Worm (Caenorhabditis elegans) whole organism, L2 larva: ENCODE measurements around the gene T23E1.1.

Source experiments
- C34F6.9 ChIP-seq: fragments of 150-350 bp; optimal IDR thresholded peaks from 2 replicates; lab custom pipeline; 2014; ENCODE audit warnings: missing biosample characterization, missing genetic modification characterization
- F13H6.1 ChIP-seq: sonication (generic microtip); optimal IDR thresholded peaks from 2 replicates; lab custom pipeline; 2016; ENCODE audit warnings: missing genetic modification characterization, missing compliant biosample characterization
- R02D3.7 ChIP-seq: fragments of 150-350 bp; optimal IDR thresholded peaks from 2 replicates; lab custom pipeline; 2014; ENCODE audit warnings: missing biosample characterization, missing genetic modification characterization
- Y55F3AM.14 ChIP-seq: fragments of 200-800 bp; sonication (Bioruptor generic); optimal IDR thresholded peaks from 2 replicates; lab custom pipeline; 2018; ENCODE audit warnings: mild to moderate bottlenecking, missing genetic modification characterization, missing compliant biosample characterization
- ZK546.5 ChIP-seq: sonication (generic microtip); optimal IDR thresholded peaks from 2 replicates; lab custom pipeline; 2017; ENCODE audit warnings: missing biosample characterization, missing genetic modification characterization
- ama-1 ChIP-seq: fragments of 150-350 bp; optimal IDR thresholded peaks from 2 replicates; lab custom pipeline; 2018; ENCODE audit warnings: inconsistent platforms
- blmp-1 ChIP-seq: sonication (generic microtip); optimal IDR thresholded peaks from 2 replicates; lab custom pipeline; 2017; ENCODE audit warnings: missing genetic modification characterization, mild to moderate bottlenecking, missing compliant biosample characterization, antibody characterized with exemption, moderate library complexity; ENCODE audit not compliant: insufficient read depth
- ceh-16 ChIP-seq: fragments of 150-350 bp; optimal IDR thresholded peaks from 2 replicates; lab custom pipeline; 2014; ENCODE audit warnings: missing biosample characterization, missing genetic modification characterization
- ceh-82 ChIP-seq: fragments of 150-350 bp; optimal IDR thresholded peaks from 2 replicates; lab custom pipeline; 2014; ENCODE audit warnings: missing biosample characterization, missing genetic modification characterization
- crh-2 ChIP-seq: sonication (generic microtip); optimal IDR thresholded peaks from 2 replicates; lab custom pipeline; 2017; ENCODE audit warnings: missing biosample characterization, missing genetic modification characterization
- egl-27 ChIP-seq: sonication (generic microtip); optimal IDR thresholded peaks from 3 replicates; lab custom pipeline; 2017; ENCODE audit warnings: missing biosample characterization, missing genetic modification reagents, missing genetic modification characterization
- elt-1 ChIP-seq: fragments of 150-350 bp; optimal IDR thresholded peaks from 2 replicates; lab custom pipeline; 2014; ENCODE audit warnings: missing biosample characterization, missing genetic modification characterization
- elt-3 ChIP-seq: sonication (generic microtip); optimal IDR thresholded peaks from 2 replicates; lab custom pipeline; 2017; ENCODE audit warnings: missing biosample characterization, missing genetic modification characterization
- fos-1 ChIP-seq: fragments of 150-350 bp; optimal IDR thresholded peaks from 2 replicates; lab custom pipeline; 2014; ENCODE audit warnings: missing biosample characterization, missing genetic modification characterization
- lin-11 ChIP-seq: fragments of 150-350 bp; sonication (generic microtip); optimal IDR thresholded peaks from 2 replicates; lab custom pipeline; 2014; ENCODE audit warnings: missing biosample characterization, missing genetic modification characterization, inconsistent platforms, mixed read lengths
- lin-13 ChIP-seq: fragments of 150-350 bp; optimal IDR thresholded peaks from 2 replicates; lab custom pipeline; 2014; ENCODE audit warnings: missing biosample characterization, missing genetic modification reagents, missing genetic modification characterization
- lin-39 ChIP-seq: fragments of 150-350 bp; optimal IDR thresholded peaks from 2 replicates; lab custom pipeline; 2014; ENCODE audit warnings: missing biosample characterization, missing genetic modification reagents, missing genetic modification characterization
- lsy-2 ChIP-seq, 2 experiments: fragments of 150-350 bp in 1 of 2; sonication (generic microtip) in 1 of 2; optimal IDR thresholded peaks; 2 replicates each; lab custom pipeline; 2014 to 2017; ENCODE audit warnings: missing biosample characterization in 2 of 2, missing genetic modification characterization in 2 of 2
- mab-5 ChIP-seq: fragments of 150-350 bp; optimal IDR thresholded peaks from 2 replicates; lab custom pipeline; 2014; ENCODE audit warnings: missing biosample characterization, missing genetic modification characterization
- mbf-1 ChIP-seq: sonication (generic microtip); optimal IDR thresholded peaks from 2 replicates; lab custom pipeline; 2017; ENCODE audit warnings: missing biosample characterization, missing genetic modification characterization
- mdl-1 ChIP-seq, 2 experiments: fragments of 150-350 bp in 1 of 2; sonication (generic microtip) in 1 of 2; optimal IDR thresholded peaks; 2 replicates each; lab custom pipeline; 2017; ENCODE audit warnings: missing biosample characterization in 2 of 2, missing genetic modification characterization in 2 of 2
- nhr-10 ChIP-seq: sonication (generic microtip); optimal IDR thresholded peaks from 2 replicates; lab custom pipeline; 2017; ENCODE audit warnings: missing biosample characterization, missing genetic modification characterization
- nhr-11 ChIP-seq: fragments of 150-350 bp; optimal IDR thresholded peaks from 2 replicates; lab custom pipeline; 2014; ENCODE audit warnings: missing biosample characterization, missing genetic modification characterization
- nhr-12 ChIP-seq: fragments of 150-350 bp; optimal IDR thresholded peaks from 2 replicates; lab custom pipeline; 2014; ENCODE audit warnings: missing biosample characterization, missing genetic modification characterization
- nhr-129 ChIP-seq: fragments of 150-350 bp; optimal IDR thresholded peaks from 2 replicates; lab custom pipeline; 2014; ENCODE audit warnings: missing biosample characterization, missing genetic modification characterization
- nhr-21 ChIP-seq: fragments of 150-350 bp; optimal IDR thresholded peaks from 2 replicates; lab custom pipeline; 2014; ENCODE audit warnings: missing biosample characterization, missing genetic modification characterization
- nhr-23 ChIP-seq: fragments of 150-350 bp; optimal IDR thresholded peaks from 2 replicates; lab custom pipeline; 2014; ENCODE audit warnings: missing biosample characterization, missing genetic modification reagents, missing genetic modification characterization
- nhr-237 ChIP-seq: fragments of 150-350 bp; optimal IDR thresholded peaks from 2 replicates; lab custom pipeline; 2014; ENCODE audit warnings: missing biosample characterization, missing genetic modification characterization
- nhr-25 ChIP-seq: fragments of 150-350 bp; sonication (generic microtip); optimal IDR thresholded peaks from 3 replicates; lab custom pipeline; 2014; ENCODE audit warnings: missing biosample characterization, missing genetic modification characterization
- nhr-6 ChIP-seq: fragments of 150-350 bp; optimal IDR thresholded peaks from 2 replicates; lab custom pipeline; 2014; ENCODE audit warnings: missing biosample characterization, missing genetic modification characterization
- nhr-77 ChIP-seq: fragments of 150-350 bp; optimal IDR thresholded peaks from 2 replicates; lab custom pipeline; 2014; ENCODE audit warnings: missing biosample characterization, missing genetic modification characterization
- peb-1 ChIP-seq: fragments of 150-350 bp; optimal IDR thresholded peaks from 2 replicates; lab custom pipeline; 2014; ENCODE audit warnings: missing biosample characterization, missing genetic modification characterization
- sem-4 ChIP-seq: fragments of 150-350 bp; optimal IDR thresholded peaks from 2 replicates; lab custom pipeline; 2014; ENCODE audit warnings: missing biosample characterization, missing genetic modification reagents, missing genetic modification characterization
- skn-1 ChIP-seq: sonication (generic microtip); optimal IDR thresholded peaks from 2 replicates; lab custom pipeline; 2017; ENCODE audit warnings: missing biosample characterization, missing genetic modification characterization
- sma-3 ChIP-seq: sonication (generic microtip); optimal IDR thresholded peaks from 2 replicates; lab custom pipeline; 2016; ENCODE audit warnings: missing genetic modification reagents, missing genetic modification characterization, missing compliant biosample characterization
- sma-9 ChIP-seq, 2 experiments: fragments of 150-350 bp in 1 of 2; sonication (generic microtip) in 1 of 2; optimal IDR thresholded peaks; 2 replicates each; lab custom pipeline; 2014 to 2016; ENCODE audit warnings: missing genetic modification characterization in 2 of 2, mild to moderate bottlenecking in 1 of 2, missing biosample characterization in 1 of 2, missing compliant biosample characterization in 1 of 2, missing genetic modification reagents in 1 of 2, moderate library complexity in 1 of 2
- snpc-4 ChIP-seq: fragments of 150-350 bp; optimal IDR thresholded peaks from 2 replicates; lab custom pipeline; 2014; ENCODE audit warnings: missing biosample characterization, missing genetic modification characterization
- unc-39 ChIP-seq: fragments of 150-350 bp; optimal IDR thresholded peaks from 2 replicates; lab custom pipeline; 2014; ENCODE audit warnings: missing biosample characterization, missing genetic modification characterization
- unc-55 ChIP-seq: fragments of 150-350 bp; sonication (generic microtip); optimal IDR thresholded peaks from 3 replicates; lab custom pipeline; 2014; ENCODE audit warnings: missing biosample characterization, missing genetic modification reagents, missing genetic modification characterization
- unc-62 ChIP-seq: fragments of 150-350 bp; optimal IDR thresholded peaks from 2 replicates; lab custom pipeline; 2014; ENCODE audit warnings: missing biosample characterization, missing genetic modification reagents, missing genetic modification characterization
- zag-1 ChIP-seq: fragments of 150-350 bp; optimal IDR thresholded peaks from 2 replicates; lab custom pipeline; 2014; ENCODE audit warnings: missing biosample characterization, missing genetic modification characterization
- ztf-1 ChIP-seq: fragments of 200-800 bp; sonication (Bioruptor generic); conservative IDR thresholded peaks from 2 replicates; pipeline ENCODE4 v1.3.6; 2022; ENCODE audit warnings: missing genetic modification characterization, missing compliant biosample characterization
- ztf-11 ChIP-seq: sonication (generic microtip); optimal IDR thresholded peaks from 2 replicates; lab custom pipeline; 2017; ENCODE audit warnings: missing biosample characterization, missing genetic modification characterization
- ztf-4 ChIP-seq: fragments of 150-350 bp; optimal IDR thresholded peaks from 2 replicates; lab custom pipeline; 2014; ENCODE audit warnings: missing biosample characterization, missing genetic modification characterization

Gene T23E1.1

ce11 chrIV:3135000-3135399, 16.2 kb upstream of the T23E1.1 start:
- TF ChIP-seq crh-2 (tag; lab: Kevin White, UChicago) = peak; percentile 57
- peak; percentile 42 for TF ChIP-seq Y55F3AM.14 (GFP tag; lab: Kevin White, UChicago)
- peak; percentile 15 for TF ChIP-seq nhr-21 (tag; lab: Kevin White, UChicago)
- TF ChIP-seq peb-1 (tag; lab: Kevin White, UChicago) = no peak
- no peak for TF ChIP-seq nhr-237 (tag; lab: Kevin White, UChicago)
- TF ChIP-seq nhr-77 (tag; lab: Kevin White, UChicago) = no peak
- TF ChIP-seq zag-1 = peak; percentile 86
- TF ChIP-seq nhr-129 (tag; lab: Kevin White, UChicago) = peak; percentile 81
- no peak for TF ChIP-seq nhr-10 (tag; lab: Kevin White, UChicago)
- no peak for TF ChIP-seq skn-1 (tag; lab: Kevin White, UChicago)
- TF ChIP-seq ceh-16 (tag; lab: Kevin White, UChicago) = no peak
- TF ChIP-seq snpc-4 (tag; lab: Kevin White, UChicago) = no peak
- TF ChIP-seq fos-1 = no peak
- TF ChIP-seq sma-3 (GFP tag; lab: Kevin White, UChicago) = no peak
- no peak for TF ChIP-seq nhr-6 (tag; lab: Kevin White, UChicago)
- no peak for TF ChIP-seq ZK546.5 (tag; lab: Kevin White, UChicago)
- TF ChIP-seq unc-62 (GFP tag; lab: Kevin White, UChicago) = no peak
- peak; percentile 5 to 60 for TF ChIP-seq lsy-2 (tag; optimal IDR thresholded peaks at IDR 0.05; lab: Kevin White, UChicago)
- TF ChIP-seq ceh-82 (tag; lab: Kevin White, UChicago) = no peak
- no peak for TF ChIP-seq nhr-25 (tag; lab: Kevin White, UChicago)
- TF ChIP-seq F13H6.1 (tag; lab: Kevin White, UChicago) = peak; percentile 76
- TF ChIP-seq unc-55 = peak; percentile 88
- TF ChIP-seq blmp-1 (tag; lab: Kevin White, UChicago) = no peak
- TF ChIP-seq elt-3 (tag; lab: Kevin White, UChicago) = no peak
- TF ChIP-seq lin-13 = peak; percentile 35
- no peak for TF ChIP-seq ama-1
- TF ChIP-seq mdl-1 (tag; optimal IDR thresholded peaks at IDR 0.05; lab: Kevin White, UChicago) = peak in 1 of 2 experiments; percentile 74
- TF ChIP-seq sma-9 (GFP tag; optimal IDR thresholded peaks at IDR 0.05; lab: Kevin White, UChicago) = peak; percentile 76
- no peak for TF ChIP-seq sma-9 (tag; optimal IDR thresholded peaks at IDR 0.05; lab: Kevin White, UChicago)
- peak; percentile 24 for TF ChIP-seq unc-39
- TF ChIP-seq mab-5 (tag; lab: Kevin White, UChicago) = peak; percentile 48
- no peak for TF ChIP-seq lin-39 (tag; lab: Kevin White, UChicago)
- TF ChIP-seq ztf-11 (tag; lab: Kevin White, UChicago) = no peak
- TF ChIP-seq nhr-23 (tag; lab: Kevin White, UChicago) = no peak
- TF ChIP-seq ztf-4 (tag; lab: Kevin White, UChicago) = peak; percentile 7
- no peak for TF ChIP-seq nhr-11 (tag; lab: Kevin White, UChicago)
- peak; percentile 87 for TF ChIP-seq C34F6.9 (tag; lab: Kevin White, UChicago)
- TF ChIP-seq elt-1 (tag; lab: Kevin White, UChicago) = no peak
- TF ChIP-seq lin-11 (tag; lab: Kevin White, UChicago) = peak; percentile 39
- no peak for TF ChIP-seq R02D3.7 (tag; lab: Kevin White, UChicago)
- TF ChIP-seq egl-27 = peak; percentile 2
- no peak for TF ChIP-seq ztf-1 (GFP tag; lab: Robert Waterston, UW)

ce11 chrIV:3136493-3136892, 14.7 kb upstream of the T23E1.1 start:
- TF ChIP-seq unc-55 (peak; percentile 37), elt-1 (tag; lab: Kevin White, UChicago) (no peak), mbf-1 (tag; lab: Kevin White, UChicago) (no peak), lsy-2 (tag; optimal IDR thresholded peaks at IDR 0.05; lab: Kevin White, UChicago) (peak in 1 of 2 experiments; percentile 63)

ce11 chrIV:3145587-3145986, 5.6 kb upstream of the T23E1.1 start, which contains the start of gene T23E1.3:
Gene T23E1.3, plus strand, starts transcription at chrIV:3145887.
- TF ChIP-seq mbf-1 (tag; lab: Kevin White, UChicago) (no peak), sem-4 (no peak), ztf-4 (tag; lab: Kevin White, UChicago) (no peak), skn-1 (tag; lab: Kevin White, UChicago) (no peak), nhr-12 (tag; lab: Kevin White, UChicago) (no peak), lsy-2 (tag; optimal IDR thresholded peaks at IDR 0.05; lab: Kevin White, UChicago) (no peak), Y55F3AM.14 (GFP tag; lab: Kevin White, UChicago) (no peak), sma-9 (GFP tag; optimal IDR thresholded peaks at IDR 0.05; lab: Kevin White, UChicago) (no peak), sma-9 (tag; optimal IDR thresholded peaks at IDR 0.05; lab: Kevin White, UChicago) (no peak), C34F6.9 (tag; lab: Kevin White, UChicago) (no peak), nhr-237 (tag; lab: Kevin White, UChicago) (no peak), zag-1 (no peak), mdl-1 (tag; optimal IDR thresholded peaks at IDR 0.05; lab: Kevin White, UChicago) (no peak), nhr-10 (tag; lab: Kevin White, UChicago) (no peak), nhr-11 (tag; lab: Kevin White, UChicago) (no peak)
